Fruit fly (Drosophila melanogaster): ENCODE results near the gene CG7800.

DNA sequence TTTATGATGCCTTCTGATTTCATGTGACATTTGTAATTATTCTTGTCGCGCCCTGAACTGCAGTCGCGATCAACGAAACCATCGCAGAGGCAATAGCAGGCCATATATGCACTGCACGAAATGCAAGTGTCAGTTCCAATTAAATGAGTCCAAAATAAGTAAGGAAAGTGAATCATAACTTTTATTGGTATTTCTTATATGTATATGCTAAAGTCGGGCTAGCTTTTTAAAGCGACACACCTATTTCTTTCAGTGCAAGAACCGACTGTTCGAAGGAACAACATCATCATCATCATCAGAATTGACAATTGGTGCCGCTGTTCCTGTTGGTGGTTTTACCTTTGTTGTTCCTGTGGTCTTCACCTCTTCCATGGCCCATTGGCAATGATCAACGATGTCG is 20.6 kb upstream of the CG7800 start:
- TF ChIP-seq CG12768 (GFP tag; optimal IDR thresholded peaks at IDR 0.05) = no peak
- no peak for TF ChIP-seq Hr96 (GFP tag; optimal IDR thresholded peaks at IDR 0.05)
- TF ChIP-seq kay (GFP tag; ENCODE audit: borderline replicate concordance) = no peak
- TF ChIP-seq toe (GFP tag; optimal IDR thresholded peaks at IDR 0.05) = no peak
- TF ChIP-seq CG5204 (GFP tag; optimal IDR thresholded peaks at IDR 0.05) = no peak
- no peak for TF ChIP-seq CG14711 (tag; optimal IDR thresholded peaks at IDR 0.05)
- no peak for TF ChIP-seq CG11617 (GFP tag; optimal IDR thresholded peaks at IDR 0.05)
- TF ChIP-seq cic (GFP tag; optimal IDR thresholded peaks at IDR 0.05) = no peak
- no peak for TF ChIP-seq Crg-1 (GFP tag; optimal IDR thresholded peaks at IDR 0.05)
- no peak for TF ChIP-seq cnc (optimal IDR thresholded peaks at IDR 0.05)
- no peak for TF ChIP-seq Mnt (GFP tag; optimal IDR thresholded peaks at IDR 0.05)

Measured in whole organism, adult.